Worm (Caenorhabditis elegans): Measurements from ENCODE around the gene ZC373.2.

Gene ZC373.2

DNA sequence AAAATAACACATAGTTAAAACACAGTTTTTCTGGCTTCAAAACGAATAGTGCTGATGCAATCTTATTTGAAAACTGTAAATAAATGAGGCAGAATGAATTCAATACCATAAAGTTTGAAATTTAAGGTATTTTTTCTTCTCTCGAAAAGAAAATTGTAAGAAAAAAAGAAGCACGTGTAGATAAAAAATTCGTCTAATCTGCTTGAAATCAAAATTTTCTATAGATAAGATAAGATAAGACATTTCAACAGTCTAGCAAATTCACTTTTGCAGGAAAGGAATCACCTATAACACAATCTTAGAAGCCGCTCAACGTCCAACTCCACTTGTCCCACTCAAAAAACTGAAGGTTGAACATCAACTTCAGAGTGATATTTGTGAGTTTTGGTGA, 3.8 kb downstream of the ZC373.2 start:
- TF ChIP-seq ceh-43 (GFP tag; optimal IDR thresholded peaks at IDR 0.05) = no peak
- TF ChIP-seq bed-3 (GFP tag; optimal IDR thresholded peaks at IDR 0.05) = no peak
- TF ChIP-seq elt-1 (tag; optimal IDR thresholded peaks at IDR 0.05; ENCODE audit: borderline replicate concordance, insufficient read depth) = no peak
- TF ChIP-seq nhr-2 (tag; optimal IDR thresholded peaks at IDR 0.05) = no peak
- TF ChIP-seq nhr-12 (tag; optimal IDR thresholded peaks at IDR 0.05) = no peak
- TF ChIP-seq unc-120 (tag; optimal IDR thresholded peaks at IDR 0.05; ENCODE audit: poor library complexity, severe bottlenecking) = no peak

DNA sequence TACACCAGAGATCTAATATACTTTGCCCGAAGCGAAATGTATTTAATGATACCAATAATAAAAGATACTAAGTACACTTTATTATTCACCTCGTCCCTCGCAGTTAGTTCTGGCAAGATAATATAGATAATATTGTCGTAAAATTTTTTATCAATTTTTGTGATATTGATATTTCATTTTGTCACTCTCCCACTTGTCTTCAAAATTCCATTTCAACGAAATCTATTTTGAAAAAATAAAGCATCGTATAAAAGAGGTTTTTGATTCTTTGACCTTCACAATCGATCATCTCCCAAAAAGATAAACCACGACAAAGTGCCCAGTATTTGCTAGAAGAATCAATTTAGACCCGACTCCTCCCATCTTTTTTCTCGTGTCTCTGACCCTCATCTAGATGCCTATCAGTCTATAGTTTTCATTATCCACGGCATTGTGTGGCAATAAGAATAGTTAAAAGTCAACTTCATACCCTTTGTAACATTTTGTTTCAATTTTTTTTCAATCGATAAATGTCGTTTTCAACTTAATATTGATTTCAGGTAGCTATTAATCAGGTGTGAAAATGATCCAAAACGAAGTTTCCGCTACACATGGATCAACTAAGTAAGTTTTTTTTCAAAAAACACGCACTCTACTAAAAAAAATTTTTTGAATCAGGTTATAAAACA, 4.4 kb downstream of the ZC373.2 start, which contains the start of gene cbs-1:
cbs-1 (plus strand) TSS at position 534 of the 668 bp plus-strand sequence.
- no peak for TF ChIP-seq sptf-1 (tag; optimal IDR thresholded peaks at IDR 0.05)
- no peak for TF ChIP-seq cnd-1 (tag; optimal IDR thresholded peaks at IDR 0.05)
- no peak for TF ChIP-seq blmp-1 (tag; optimal IDR thresholded peaks at IDR 0.05)
- no peak for TF ChIP-seq elt-3 (tag; optimal IDR thresholded peaks at IDR 0.05)
- no peak for TF ChIP-seq elt-1 (tag; optimal IDR thresholded peaks at IDR 0.05; ENCODE audit: borderline replicate concordance, insufficient read depth)
- no peak for TF ChIP-seq bed-3 (GFP tag; optimal IDR thresholded peaks at IDR 0.05)
- TF ChIP-seq ztf-11 (tag; optimal IDR thresholded peaks at IDR 0.05) = no peak
- TF ChIP-seq pha-4 (tag; optimal IDR thresholded peaks at IDR 0.05) = no peak

DNA sequence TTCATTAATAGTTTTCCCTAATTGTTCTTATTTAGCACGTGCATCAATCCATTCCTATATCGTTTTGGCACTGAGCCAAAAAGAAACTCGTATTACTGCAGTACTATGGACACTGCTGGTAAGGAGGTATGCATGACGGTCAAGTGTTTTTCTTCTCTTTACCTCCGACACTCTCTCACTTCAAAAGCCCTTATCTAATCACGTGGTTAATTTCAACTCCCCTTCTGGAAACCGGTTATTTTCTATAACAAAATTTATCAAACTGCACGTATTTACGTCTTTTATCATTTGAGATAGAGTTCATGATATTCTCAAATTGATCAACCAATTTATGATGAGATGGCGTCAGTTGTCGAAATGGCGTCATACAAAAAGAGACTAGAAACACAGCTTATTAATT, 6.6 kb downstream of the ZC373.2 start:
- TF ChIP-seq nhr-12 (tag; optimal IDR thresholded peaks at IDR 0.05) = no peak
- no peak for TF ChIP-seq nhr-28 (tag; optimal IDR thresholded peaks at IDR 0.05)
- TF ChIP-seq ceh-83 (GFP tag; optimal IDR thresholded peaks at IDR 0.05) = no peak
- TF ChIP-seq ceh-39 (tag; optimal IDR thresholded peaks at IDR 0.05) = no peak
- no peak for TF ChIP-seq mab-5 (tag; optimal IDR thresholded peaks at IDR 0.05)
- no peak for TF ChIP-seq mls-2 (tag; optimal IDR thresholded peaks at IDR 0.05)
- no peak for TF ChIP-seq lin-32 (GFP tag; optimal IDR thresholded peaks at IDR 0.05)
- TF ChIP-seq snpc-4 (tag; optimal IDR thresholded peaks at IDR 0.05) = no peak
- TF ChIP-seq ztf-11 (tag; optimal IDR thresholded peaks at IDR 0.05) = no peak

DNA sequence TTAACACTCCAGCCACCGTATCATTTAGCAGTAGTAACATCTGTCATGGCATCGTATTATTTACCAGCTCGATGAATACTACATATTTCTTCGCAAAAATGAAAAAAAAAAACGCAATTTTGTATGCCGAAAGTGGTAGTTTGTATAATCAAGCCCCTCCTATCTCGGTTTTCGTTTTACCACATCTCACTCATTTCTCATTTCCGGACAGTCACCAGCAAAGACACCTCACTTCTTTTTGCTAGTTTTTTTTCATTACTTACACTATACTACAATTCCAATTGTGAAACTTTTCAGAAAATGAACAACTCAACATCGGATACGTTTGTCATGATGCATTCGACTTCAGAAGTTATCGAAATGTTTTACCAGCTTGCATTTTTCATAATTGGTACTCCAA, 9.1 kb downstream of the ZC373.2 start, which contains the start of gene gnrr-3:
gnrr-3 (plus strand) TSS at position 301 of the 400 bp plus-strand sequence.
- TF ChIP-seq sptf-1 (tag; optimal IDR thresholded peaks at IDR 0.05) (no peak), lsy-2 (tag; optimal IDR thresholded peaks at IDR 0.05) (no peak), ceh-39 (tag; optimal IDR thresholded peaks at IDR 0.05) (no peak), nhr-76 (tag; optimal IDR thresholded peaks at IDR 0.05) (no peak), bed-3 (GFP tag; optimal IDR thresholded peaks at IDR 0.05) (no peak), zip-8 (tag; optimal IDR thresholded peaks at IDR 0.05) (no peak), elt-3 (tag; optimal IDR thresholded peaks at IDR 0.05) (no peak), unc-39 (tag; optimal IDR thresholded peaks at IDR 0.05) (no peak), mab-5 (tag; optimal IDR thresholded peaks at IDR 0.05) (no peak), ceh-43 (GFP tag; optimal IDR thresholded peaks at IDR 0.05) (no peak), lin-13 (tag; optimal IDR thresholded peaks at IDR 0.05) (no peak)

DNA sequence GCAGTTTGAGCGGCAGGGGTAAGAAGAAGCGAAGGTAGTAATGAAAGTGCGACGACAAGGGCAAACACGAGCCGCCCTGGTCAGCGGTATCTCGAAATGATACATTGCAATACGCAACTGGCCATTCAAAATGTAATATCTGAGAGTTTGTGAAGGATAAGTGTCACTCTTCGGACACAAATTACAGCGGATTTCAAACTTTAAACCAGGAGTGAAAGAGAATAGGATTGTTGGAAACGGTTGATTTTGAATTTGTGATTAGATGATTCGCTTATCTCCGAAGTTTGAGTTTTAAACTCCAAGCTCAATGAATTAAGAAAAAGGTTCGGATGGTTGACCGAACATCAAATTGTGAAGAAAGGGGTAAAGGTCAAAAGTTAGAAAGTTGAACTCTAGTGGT, 10.9 kb downstream of the ZC373.2 start, which contains the start of gene ZC374.2:
ZC374.2 (minus strand) TSS at position 101 of the 400 bp plus-strand sequence.
- TF ChIP-seq elt-1 (tag; optimal IDR thresholded peaks at IDR 0.05; ENCODE audit: borderline replicate concordance, insufficient read depth) (no peak), hlh-1 (tag; optimal IDR thresholded peaks at IDR 0.05) (peak; percentile 34), elt-3 (tag; optimal IDR thresholded peaks at IDR 0.05) (no peak), snpc-4 (tag; optimal IDR thresholded peaks at IDR 0.05) (no peak), lin-13 (tag; optimal IDR thresholded peaks at IDR 0.05) (no peak)

DNA sequence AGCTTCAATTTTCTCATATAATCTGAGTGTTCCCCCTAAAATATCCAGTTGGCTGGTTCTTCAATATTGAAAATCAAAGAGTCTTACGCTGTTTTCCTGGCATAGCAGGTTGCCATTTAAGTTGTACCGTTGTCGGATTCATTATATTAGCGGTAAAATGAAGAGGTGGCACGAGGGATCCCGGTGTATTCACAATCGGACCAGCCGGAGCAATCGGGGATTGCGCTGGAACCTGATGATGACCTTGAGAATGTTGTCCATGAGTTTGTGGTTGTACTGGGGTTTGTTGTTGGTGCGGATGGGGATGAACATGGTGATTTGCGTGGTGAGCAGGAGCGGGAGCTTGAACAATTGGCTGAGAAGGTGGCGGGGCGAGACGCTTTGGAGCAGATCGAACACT, 13.8 kb downstream of the ZC373.2 start:
- no peak for TF ChIP-seq hlh-1 (tag; optimal IDR thresholded peaks at IDR 0.05)
- TF ChIP-seq snpc-4 (tag; optimal IDR thresholded peaks at IDR 0.05) = no peak
- no peak for TF ChIP-seq elt-3 (tag; optimal IDR thresholded peaks at IDR 0.05)
- TF ChIP-seq elt-1 (tag; optimal IDR thresholded peaks at IDR 0.05; ENCODE audit: borderline replicate concordance, insufficient read depth) = no peak
- no peak for TF ChIP-seq ceh-43 (GFP tag; optimal IDR thresholded peaks at IDR 0.05)
- no peak for TF ChIP-seq ceh-83 (GFP tag; optimal IDR thresholded peaks at IDR 0.05)
- TF ChIP-seq lsy-2 (tag; optimal IDR thresholded peaks at IDR 0.05) = no peak
- TF ChIP-seq ces-1 (GFP tag; optimal IDR thresholded peaks at IDR 0.05) = no peak
- TF ChIP-seq cnd-1 (tag; optimal IDR thresholded peaks at IDR 0.05) = no peak
- no peak for TF ChIP-seq sptf-1 (tag; optimal IDR thresholded peaks at IDR 0.05)
- TF ChIP-seq nhr-76 (tag; optimal IDR thresholded peaks at IDR 0.05) = no peak

Measured in whole organism, mixed stage, embryonic.